Worm (Caenorhabditis elegans) whole organism, young adult: ENCODE data around the gene ccpp-6.

ENCODE experiments used
- egrh-3 ChIP-seq: fragments of 200-800 bp; sonication (Bioruptor generic); IDR thresholded peaks from 2 replicates; pipeline ENCODE4 v1.3.6; 2022; ENCODE audit warnings: missing genetic modification reagents, missing genetic modification characterization, missing compliant biosample characterization
- hlh-12 ChIP-seq: sonication (generic microtip); optimal IDR thresholded peaks from 2 replicates; lab custom pipeline; 2016; ENCODE audit warnings: missing genetic modification characterization, missing compliant biosample characterization

ce11 chrII:5399201-5399600, 12.1 kb upstream of the ccpp-6 start, which contains the start of gene mog-5:
- TF ChIP-seq hlh-12 (tag; lab: Kevin White, UChicago) (no peak), egrh-3 (GFP tag; lab: Robert Waterston, UW) (no peak)
